Worm (Caenorhabditis elegans) whole organism, L1 larva: ENCODE results near the gene T13H5.1.

Experiments
- C04F5.9 ChIP-seq: sonication (generic microtip); optimal IDR thresholded peaks from 2 replicates; lab custom pipeline; 2016; ENCODE audit warnings: missing genetic modification characterization, missing compliant biosample characterization
- F16B12.6 ChIP-seq: fragments of 150-350 bp; optimal IDR thresholded peaks from 2 replicates; lab custom pipeline; 2014; ENCODE audit warnings: missing biosample characterization, missing genetic modification characterization
- Y116A8C.19 ChIP-seq: sonication (generic microtip); optimal IDR thresholded peaks from 2 replicates; lab custom pipeline; 2016; ENCODE audit warnings: missing compliant biosample characterization, missing genetic modification characterization, borderline replicate concordance
- aha-1 ChIP-seq: fragments of 150-350 bp; optimal IDR thresholded peaks from 2 replicates; lab custom pipeline; 2014; ENCODE audit warnings: missing biosample characterization, missing genetic modification characterization
- aly-2 ChIP-seq: fragments of 150-350 bp; optimal IDR thresholded peaks from 2 replicates; lab custom pipeline; 2014; ENCODE audit warnings: missing biosample characterization, missing genetic modification characterization
- ama-1 ChIP-seq: fragments of 150-350 bp; optimal IDR thresholded peaks from 2 replicates; lab custom pipeline; 2014
- blmp-1 ChIP-seq: fragments of 150-350 bp; optimal IDR thresholded peaks from 2 replicates; lab custom pipeline; 2014; ENCODE audit warnings: missing biosample characterization, missing genetic modification characterization
- ceh-8 ChIP-seq: fragments of 200-800 bp; sonication (Bioruptor generic); optimal IDR thresholded peaks from 2 replicates; lab custom pipeline; 2018; ENCODE audit warnings: mild to moderate bottlenecking, missing genetic modification characterization, moderate library complexity, missing compliant biosample characterization
- ceh-88 ChIP-seq: fragments of 200-800 bp; sonication (Bioruptor generic); IDR thresholded peaks from 2 replicates; pipeline ENCODE4 v1.3.6; 2022; ENCODE audit warnings: missing genetic modification characterization, missing compliant biosample characterization
- ceh-90 ChIP-seq: sonication (generic microtip); optimal IDR thresholded peaks from 2 replicates; lab custom pipeline; 2016; ENCODE audit warnings: missing genetic modification characterization, missing compliant biosample characterization
- ces-1 ChIP-seq: fragments of 150-350 bp; optimal IDR thresholded peaks from 2 replicates; lab custom pipeline; 2014; ENCODE audit warnings: missing biosample characterization, missing genetic modification reagents, missing genetic modification characterization
- dpl-1 ChIP-seq, 3 experiments: fragments of 150-350 bp in 2 of 3; sonication (generic microtip) in 1 of 3; optimal IDR thresholded peaks; 2 replicates each; lab custom pipeline; 2014 to 2017; ENCODE audit warnings: missing biosample characterization in 3 of 3, missing genetic modification characterization in 3 of 3, missing genetic modification reagents in 3 of 3
- efl-1 ChIP-seq, 4 experiments: fragments of 150-350 bp; optimal IDR thresholded peaks in 3 of 4; peaks in 1 of 4; 1 replicate in 1 of 4; 2 replicates in 3 of 4; lab custom pipeline; 2014; ENCODE audit warnings: missing biosample characterization in 2 of 4, missing genetic modification characterization in 2 of 4, missing genetic modification reagents in 2 of 4
- efl-3 ChIP-seq: fragments of 200-800 bp; sonication (Bioruptor generic); optimal IDR thresholded peaks from 2 replicates; lab custom pipeline; 2018; ENCODE audit warnings: mild to moderate bottlenecking, missing genetic modification characterization, missing compliant biosample characterization
- egl-13 ChIP-seq: sonication (generic microtip); optimal IDR thresholded peaks from 2 replicates; lab custom pipeline; 2016; ENCODE audit warnings: missing genotype, missing genetic modification reagents, missing genetic modification characterization, missing compliant biosample characterization
- egl-27 ChIP-seq, 2 experiments: fragments of 150-350 bp in 1 of 2; sonication (generic microtip); optimal IDR thresholded peaks; 3 replicates each; lab custom pipeline; 2017 to 2018; ENCODE audit warnings: missing biosample characterization in 2 of 2, missing genetic modification characterization in 2 of 2, missing genetic modification reagents in 2 of 2
- fkh-10 ChIP-seq: sonication (generic microtip); optimal IDR thresholded peaks from 2 replicates; lab custom pipeline; 2017; ENCODE audit warnings: missing biosample characterization, missing genetic modification reagents, missing genetic modification characterization
- fkh-4 ChIP-seq: sonication (generic microtip); optimal IDR thresholded peaks from 2 replicates; lab custom pipeline; 2016; ENCODE audit warnings: missing compliant biosample characterization, missing genetic modification characterization, borderline replicate concordance
- fos-1 ChIP-seq: fragments of 150-350 bp; optimal IDR thresholded peaks from 2 replicates; lab custom pipeline; 2014; ENCODE audit warnings: missing biosample characterization, missing genetic modification characterization
- hlh-4 ChIP-seq: sonication (generic microtip); optimal IDR thresholded peaks from 2 replicates; lab custom pipeline; 2016; ENCODE audit warnings: mild to moderate bottlenecking, missing genetic modification characterization, missing compliant biosample characterization
- hpl-2 ChIP-seq: fragments of 150-350 bp; optimal IDR thresholded peaks from 2 replicates; lab custom pipeline; 2014; ENCODE audit warnings: missing biosample characterization, missing genetic modification reagents, missing genetic modification characterization
- irx-1 ChIP-seq: sonication (generic microtip); optimal IDR thresholded peaks from 2 replicates; lab custom pipeline; 2016; ENCODE audit warnings: missing genetic modification characterization, missing compliant biosample characterization
- jun-1 ChIP-seq: fragments of 150-350 bp; optimal IDR thresholded peaks from 2 replicates; lab custom pipeline; 2014; ENCODE audit warnings: missing biosample characterization, missing genetic modification reagents, missing genetic modification characterization
- lin-13 ChIP-seq: fragments of 150-350 bp; optimal IDR thresholded peaks from 2 replicates; lab custom pipeline; 2014; ENCODE audit warnings: missing biosample characterization, missing genetic modification reagents, missing genetic modification characterization
- lin-14 ChIP-seq: fragments of 200-800 bp; sonication (Bioruptor generic); optimal IDR thresholded peaks from 2 replicates; lab custom pipeline; 2018; ENCODE audit warnings: mild to moderate bottlenecking, missing genetic modification characterization, moderate library complexity, missing compliant biosample characterization
- lin-35 ChIP-seq, 2 experiments: fragments of 150-350 bp; optimal IDR thresholded peaks; 2 replicates each; lab custom pipeline; 2014; ENCODE audit warnings: missing biosample characterization in 2 of 2, missing genetic modification characterization in 2 of 2, missing genetic modification reagents in 2 of 2
- lsy-2 ChIP-seq, 2 experiments: fragments of 150-350 bp; optimal IDR thresholded peaks; 2 replicates each; lab custom pipeline; 2014; ENCODE audit warnings: missing biosample characterization in 2 of 2, missing genetic modification characterization in 2 of 2
- mef-2 ChIP-seq: fragments of 150-350 bp; optimal IDR thresholded peaks from 2 replicates; lab custom pipeline; 2014; ENCODE audit warnings: missing biosample characterization, missing genetic modification characterization
- mep-1 ChIP-seq: fragments of 150-350 bp; optimal IDR thresholded peaks from 2 replicates; lab custom pipeline; 2014; ENCODE audit warnings: missing biosample characterization, missing genetic modification characterization
- nhr-11 ChIP-seq: fragments of 150-350 bp; optimal IDR thresholded peaks from 2 replicates; lab custom pipeline; 2014; ENCODE audit warnings: missing biosample characterization, missing genetic modification characterization
- nhr-12 ChIP-seq: sonication (generic microtip); optimal IDR thresholded peaks from 2 replicates; lab custom pipeline; 2017; ENCODE audit warnings: missing biosample characterization, missing genetic modification characterization
- nhr-20 ChIP-seq: sonication (generic microtip); optimal IDR thresholded peaks from 2 replicates; lab custom pipeline; 2016; ENCODE audit warnings: mild to moderate bottlenecking, missing genetic modification characterization, missing compliant biosample characterization
- nhr-237 ChIP-seq: fragments of 150-350 bp; optimal IDR thresholded peaks from 2 replicates; lab custom pipeline; 2014; ENCODE audit warnings: missing biosample characterization, missing genetic modification characterization
- nhr-28 ChIP-seq: fragments of 150-350 bp; optimal IDR thresholded peaks from 2 replicates; lab custom pipeline; 2014; ENCODE audit warnings: missing biosample characterization, missing genetic modification characterization
- nhr-47 ChIP-seq: sonication (generic microtip); optimal IDR thresholded peaks from 2 replicates; lab custom pipeline; 2016; ENCODE audit warnings: mild to moderate bottlenecking, missing genetic modification characterization, moderate library complexity, missing compliant biosample characterization
- nhr-76 ChIP-seq: sonication (generic microtip); optimal IDR thresholded peaks from 2 replicates; lab custom pipeline; 2017; ENCODE audit warnings: missing biosample characterization, missing genetic modification characterization
- nhr-84 ChIP-seq: sonication (generic microtip); optimal IDR thresholded peaks from 2 replicates; lab custom pipeline; 2017; ENCODE audit warnings: missing biosample characterization, missing genetic modification characterization
- nhr-85 ChIP-seq: sonication (generic microtip); peaks from one replicate; lab custom pipeline; 2016; ENCODE audit warnings: missing genetic modification characterization, inconsistent platforms, missing compliant biosample characterization
- nhr-90 ChIP-seq: sonication (generic microtip); optimal IDR thresholded peaks from 2 replicates; lab custom pipeline; 2016; ENCODE audit warnings: mild to moderate bottlenecking, missing genetic modification characterization, missing compliant biosample characterization; ENCODE audit not compliant: poor library complexity
- pag-3 ChIP-seq: sonication (generic microtip); optimal IDR thresholded peaks from 2 replicates; lab custom pipeline; 2017; ENCODE audit warnings: missing genetic modification characterization, mild to moderate bottlenecking, missing compliant biosample characterization, antibody characterized with exemption, borderline replicate concordance; ENCODE audit not compliant: insufficient read depth
- pax-3 ChIP-seq: fragments of 200-800 bp; sonication (Bioruptor generic); optimal IDR thresholded peaks from 2 replicates; lab custom pipeline; 2018; ENCODE audit warnings: mild to moderate bottlenecking, missing genetic modification characterization, moderate library complexity, missing compliant biosample characterization
- rnt-1 ChIP-seq: sonication (generic microtip); optimal IDR thresholded peaks from 2 replicates; lab custom pipeline; 2016; ENCODE audit warnings: mild to moderate bottlenecking, missing genetic modification characterization, moderate library complexity, missing compliant biosample characterization
- skn-1 ChIP-seq: fragments of 150-350 bp; optimal IDR thresholded peaks from 2 replicates; lab custom pipeline; 2014; ENCODE audit warnings: missing biosample characterization, missing genetic modification characterization
- sox-4 ChIP-seq: sonication (generic microtip); optimal IDR thresholded peaks from 2 replicates; lab custom pipeline; 2016; ENCODE audit warnings: missing genetic modification characterization, missing compliant biosample characterization
- sup-37 ChIP-seq: fragments of 200-800 bp; sonication (Bioruptor generic); optimal IDR thresholded peaks from 2 replicates; lab custom pipeline; 2018; ENCODE audit warnings: mild to moderate bottlenecking, missing genetic modification characterization, missing compliant biosample characterization
- tbx-2 ChIP-seq: sonication (generic microtip); optimal IDR thresholded peaks from 2 replicates; lab custom pipeline; 2016; ENCODE audit warnings: missing genetic modification characterization, missing compliant biosample characterization
- unc-130 ChIP-seq: fragments of 150-350 bp; optimal IDR thresholded peaks from 2 replicates; lab custom pipeline; 2017; ENCODE audit warnings: missing biosample characterization, missing genetic modification characterization, inconsistent platforms
- unc-30 ChIP-seq: sonication (generic microtip); optimal IDR thresholded peaks from 2 replicates; lab custom pipeline; 2017; ENCODE audit warnings: missing biosample characterization, missing genetic modification characterization
- unc-62 ChIP-seq: fragments of 150-350 bp; optimal IDR thresholded peaks from 2 replicates; lab custom pipeline; 2014; ENCODE audit warnings: missing biosample characterization, missing genetic modification reagents, missing genetic modification characterization
- unc-86 ChIP-seq: sonication (generic microtip); optimal IDR thresholded peaks from 2 replicates; lab custom pipeline; 2016; ENCODE audit warnings: missing genetic modification characterization, missing compliant biosample characterization
- unc-98 ChIP-seq: fragments of 200-800 bp; sonication (Bioruptor generic); IDR thresholded peaks from 2 replicates; pipeline ENCODE4 v1.3.6; 2022; ENCODE audit warnings: missing genetic modification characterization, missing compliant biosample characterization
- zip-4 ChIP-seq: fragments of 200-800 bp; sonication (Bioruptor generic); optimal IDR thresholded peaks from 2 replicates; lab custom pipeline; 2018; ENCODE audit warnings: mild to moderate bottlenecking, missing genetic modification characterization, moderate library complexity, missing compliant biosample characterization
- ztf-11 ChIP-seq, 2 experiments: sonication (generic microtip); optimal IDR thresholded peaks; 2 replicates each; lab custom pipeline; 2016 to 2017; ENCODE audit warnings: missing genetic modification characterization in 2 of 2, missing biosample characterization in 1 of 2, missing compliant biosample characterization in 1 of 2
- ztf-4 ChIP-seq: fragments of 150-350 bp; optimal IDR thresholded peaks from 2 replicates; lab custom pipeline; 2014; ENCODE audit warnings: missing biosample characterization, missing genetic modification characterization

The T13H5.1 gene

ce11 chrII:8484546-8484945 is 24.3 kb downstream of the T13H5.1 start (continued):
- no peak for TF ChIP-seq hpl-2 (GFP tag; lab: Kevin White, UChicago)
- no peak for TF ChIP-seq sox-4 (tag; lab: Kevin White, UChicago)
- TF ChIP-seq hlh-4 (tag; lab: Kevin White, UChicago): no peak
- no peak for TF ChIP-seq nhr-12
- no peak for TF ChIP-seq ama-1 (lab: Kevin White, UChicago)
- TF ChIP-seq dpl-1 (GFP tag; optimal IDR thresholded peaks at IDR 0.05; lab: Kevin White, UChicago): peak in 1 of 3 experiments; percentile 3
- no peak for TF ChIP-seq efl-3 (GFP tag; lab: Kevin White, UChicago)
- no peak for TF ChIP-seq unc-86
- no peak for TF ChIP-seq nhr-237 (tag; lab: Kevin White, UChicago)
- no peak for TF ChIP-seq nhr-76 (tag; lab: Kevin White, UChicago)
- TF ChIP-seq aha-1 (tag; lab: Kevin White, UChicago): no peak
- no peak for TF ChIP-seq fos-1
- no peak for TF ChIP-seq efl-1 (optimal IDR thresholded peaks at IDR 0.05; lab: Kevin White, UChicago)
- no peak for TF ChIP-seq efl-1 (GFP tag; optimal IDR thresholded peaks at IDR 0.05 in 1 of 2; lab: Kevin White, UChicago)
- no peak for TF ChIP-seq skn-1
- TF ChIP-seq nhr-84: no peak
- no peak for TF ChIP-seq aly-2 (tag; lab: Kevin White, UChicago)
- no peak for TF ChIP-seq egl-13 (tag; lab: Kevin White, UChicago)
- TF ChIP-seq unc-62: no peak
- no peak for TF ChIP-seq ceh-90 (tag; lab: Kevin White, UChicago)
- no peak for TF ChIP-seq unc-130 (tag; lab: Kevin White, UChicago)
- TF ChIP-seq ztf-4: peak; percentile 16
- TF ChIP-seq nhr-28 (tag; lab: Kevin White, UChicago): no peak
- peak; percentile 31 for TF ChIP-seq blmp-1 (tag; lab: Kevin White, UChicago)
- TF ChIP-seq pag-3: no peak
- TF ChIP-seq irx-1 (tag; lab: Kevin White, UChicago): no peak
- TF ChIP-seq F16B12.6: no peak
- peak in 1 of 2 experiments; percentile 46 for TF ChIP-seq lin-35 (GFP tag; optimal IDR thresholded peaks at IDR 0.05; lab: Kevin White, UChicago)
- TF ChIP-seq tbx-2: no peak
- peak; percentile 67 for TF ChIP-seq nhr-20 (tag; lab: Kevin White, UChicago)
- no peak for TF ChIP-seq ceh-88 (GFP tag; lab: Robert Waterston, UW)
- TF ChIP-seq pax-3: no peak
- TF ChIP-seq unc-98 (GFP tag; lab: Robert Waterston, UW): no peak
- no peak for TF ChIP-seq lin-13 (GFP tag; lab: Kevin White, UChicago)
- peak; percentile 40 for TF ChIP-seq lin-14 (GFP tag; lab: Kevin White, UChicago)
- no peak for TF ChIP-seq ceh-8 (GFP tag; lab: Kevin White, UChicago)
- no peak for TF ChIP-seq mep-1
- TF ChIP-seq nhr-90 (tag; lab: Kevin White, UChicago): peak; percentile 19
- no peak for TF ChIP-seq ces-1
- no peak for TF ChIP-seq fkh-4
- peak; percentile 53 for TF ChIP-seq jun-1 (tag; lab: Kevin White, UChicago)
- TF ChIP-seq zip-4: no peak
- TF ChIP-seq nhr-85 (tag; lab: Kevin White, UChicago): peak; percentile 50
- no peak for TF ChIP-seq mef-2 (tag; lab: Kevin White, UChicago)
- TF ChIP-seq lsy-2 (tag; optimal IDR thresholded peaks at IDR 0.05; lab: Kevin White, UChicago): peak in 1 of 2 experiments; percentile 31
- TF ChIP-seq ztf-11 (tag; optimal IDR thresholded peaks at IDR 0.05; lab: Kevin White, UChicago): no peak
- no peak for TF ChIP-seq C04F5.9 (tag; lab: Kevin White, UChicago)
- TF ChIP-seq sup-37: no peak
- TF ChIP-seq unc-30 (tag; lab: Kevin White, UChicago): no peak
- TF ChIP-seq nhr-11 (tag; lab: Kevin White, UChicago): no peak
- no peak for TF ChIP-seq rnt-1
- TF ChIP-seq Y116A8C.19 (tag; lab: Kevin White, UChicago): no peak
- no peak for TF ChIP-seq egl-27 (tag; optimal IDR thresholded peaks at IDR 0.05; lab: Kevin White, UChicago)
- no peak for TF ChIP-seq fkh-10
- TF ChIP-seq nhr-47 (tag; lab: Kevin White, UChicago): no peak
